Worm (Caenorhabditis elegans) whole organism, L2 larva: ENCODE measurements around the gene soap-1.
A peak's percentile ranks its signal among the peaks of the same experiment; 100 is the strongest.

ENCODE experiments used
- C34F6.9 ChIP-seq: fragments of 150-350 bp; optimal IDR thresholded peaks from 2 replicates; lab custom pipeline; 2014; ENCODE audit warnings: missing biosample characterization, missing genetic modification characterization
- F13H6.1 ChIP-seq: sonication (generic microtip); optimal IDR thresholded peaks from 2 replicates; lab custom pipeline; 2016; ENCODE audit warnings: missing genetic modification characterization, missing compliant biosample characterization
- R02D3.7 ChIP-seq: fragments of 150-350 bp; optimal IDR thresholded peaks from 2 replicates; lab custom pipeline; 2014; ENCODE audit warnings: missing biosample characterization, missing genetic modification characterization
- ZK546.5 ChIP-seq: sonication (generic microtip); optimal IDR thresholded peaks from 2 replicates; lab custom pipeline; 2017; ENCODE audit warnings: missing biosample characterization, missing genetic modification characterization
- alr-1 ChIP-seq: fragments of 150-350 bp; optimal IDR thresholded peaks from 2 replicates; lab custom pipeline; 2014; ENCODE audit warnings: missing biosample characterization, missing genetic modification characterization
- aly-2 ChIP-seq: fragments of 150-350 bp; optimal IDR thresholded peaks from 2 replicates; lab custom pipeline; 2014; ENCODE audit warnings: missing biosample characterization, missing genetic modification characterization
- ama-1 ChIP-seq: fragments of 150-350 bp; optimal IDR thresholded peaks from 2 replicates; lab custom pipeline; 2018; ENCODE audit warnings: inconsistent platforms
- ceh-16 ChIP-seq: fragments of 150-350 bp; optimal IDR thresholded peaks from 2 replicates; lab custom pipeline; 2014; ENCODE audit warnings: missing biosample characterization, missing genetic modification characterization
- crh-2 ChIP-seq: sonication (generic microtip); optimal IDR thresholded peaks from 2 replicates; lab custom pipeline; 2017; ENCODE audit warnings: missing biosample characterization, missing genetic modification characterization
- dmd-4 ChIP-seq: sonication (generic microtip); optimal IDR thresholded peaks from 2 replicates; lab custom pipeline; 2017; ENCODE audit warnings: missing biosample characterization, missing genetic modification characterization
- egl-27 ChIP-seq: sonication (generic microtip); optimal IDR thresholded peaks from 3 replicates; lab custom pipeline; 2017; ENCODE audit warnings: missing biosample characterization, missing genetic modification reagents, missing genetic modification characterization
- elt-1 ChIP-seq: fragments of 150-350 bp; optimal IDR thresholded peaks from 2 replicates; lab custom pipeline; 2014; ENCODE audit warnings: missing biosample characterization, missing genetic modification characterization
- elt-3 ChIP-seq: sonication (generic microtip); optimal IDR thresholded peaks from 2 replicates; lab custom pipeline; 2017; ENCODE audit warnings: missing biosample characterization, missing genetic modification characterization
- fos-1 ChIP-seq: fragments of 150-350 bp; optimal IDR thresholded peaks from 2 replicates; lab custom pipeline; 2014; ENCODE audit warnings: missing biosample characterization, missing genetic modification characterization
- lin-13 ChIP-seq: fragments of 150-350 bp; optimal IDR thresholded peaks from 2 replicates; lab custom pipeline; 2014; ENCODE audit warnings: missing biosample characterization, missing genetic modification reagents, missing genetic modification characterization
- lin-39 ChIP-seq: fragments of 150-350 bp; optimal IDR thresholded peaks from 2 replicates; lab custom pipeline; 2014; ENCODE audit warnings: missing biosample characterization, missing genetic modification reagents, missing genetic modification characterization
- lsy-2 ChIP-seq, 2 experiments: fragments of 150-350 bp in 1 of 2; sonication (generic microtip) in 1 of 2; optimal IDR thresholded peaks; 2 replicates each; lab custom pipeline; 2014 to 2017; ENCODE audit warnings: missing biosample characterization in 2 of 2, missing genetic modification characterization in 2 of 2
- mab-5 ChIP-seq: fragments of 150-350 bp; optimal IDR thresholded peaks from 2 replicates; lab custom pipeline; 2014; ENCODE audit warnings: missing biosample characterization, missing genetic modification characterization
- nhr-12 ChIP-seq: fragments of 150-350 bp; optimal IDR thresholded peaks from 2 replicates; lab custom pipeline; 2014; ENCODE audit warnings: missing biosample characterization, missing genetic modification characterization
- nhr-129 ChIP-seq: fragments of 150-350 bp; optimal IDR thresholded peaks from 2 replicates; lab custom pipeline; 2014; ENCODE audit warnings: missing biosample characterization, missing genetic modification characterization
- nhr-21 ChIP-seq: fragments of 150-350 bp; optimal IDR thresholded peaks from 2 replicates; lab custom pipeline; 2014; ENCODE audit warnings: missing biosample characterization, missing genetic modification characterization
- nhr-23 ChIP-seq: fragments of 150-350 bp; optimal IDR thresholded peaks from 2 replicates; lab custom pipeline; 2014; ENCODE audit warnings: missing biosample characterization, missing genetic modification reagents, missing genetic modification characterization
- nhr-237 ChIP-seq: fragments of 150-350 bp; optimal IDR thresholded peaks from 2 replicates; lab custom pipeline; 2014; ENCODE audit warnings: missing biosample characterization, missing genetic modification characterization
- nhr-25 ChIP-seq: fragments of 150-350 bp; sonication (generic microtip); optimal IDR thresholded peaks from 3 replicates; lab custom pipeline; 2014; ENCODE audit warnings: missing biosample characterization, missing genetic modification characterization
- peb-1 ChIP-seq: fragments of 150-350 bp; optimal IDR thresholded peaks from 2 replicates; lab custom pipeline; 2014; ENCODE audit warnings: missing biosample characterization, missing genetic modification characterization
- sem-4 ChIP-seq: fragments of 150-350 bp; optimal IDR thresholded peaks from 2 replicates; lab custom pipeline; 2014; ENCODE audit warnings: missing biosample characterization, missing genetic modification reagents, missing genetic modification characterization
- sma-3 ChIP-seq: sonication (generic microtip); optimal IDR thresholded peaks from 2 replicates; lab custom pipeline; 2016; ENCODE audit warnings: missing genetic modification reagents, missing genetic modification characterization, missing compliant biosample characterization
- sma-9 ChIP-seq, 2 experiments: fragments of 150-350 bp in 1 of 2; sonication (generic microtip) in 1 of 2; optimal IDR thresholded peaks; 2 replicates each; lab custom pipeline; 2014 to 2016; ENCODE audit warnings: missing genetic modification characterization in 2 of 2, mild to moderate bottlenecking in 1 of 2, missing biosample characterization in 1 of 2, missing compliant biosample characterization in 1 of 2, missing genetic modification reagents in 1 of 2, moderate library complexity in 1 of 2
- snpc-4 ChIP-seq: fragments of 150-350 bp; optimal IDR thresholded peaks from 2 replicates; lab custom pipeline; 2014; ENCODE audit warnings: missing biosample characterization, missing genetic modification characterization
- unc-39 ChIP-seq: fragments of 150-350 bp; optimal IDR thresholded peaks from 2 replicates; lab custom pipeline; 2014; ENCODE audit warnings: missing biosample characterization, missing genetic modification characterization
- unc-55 ChIP-seq: fragments of 150-350 bp; sonication (generic microtip); optimal IDR thresholded peaks from 3 replicates; lab custom pipeline; 2014; ENCODE audit warnings: missing biosample characterization, missing genetic modification reagents, missing genetic modification characterization
- unc-62 ChIP-seq: fragments of 150-350 bp; optimal IDR thresholded peaks from 2 replicates; lab custom pipeline; 2014; ENCODE audit warnings: missing biosample characterization, missing genetic modification reagents, missing genetic modification characterization
- ztf-1 ChIP-seq: fragments of 200-800 bp; sonication (Bioruptor generic); conservative IDR thresholded peaks from 2 replicates; pipeline ENCODE4 v1.3.6; 2022; ENCODE audit warnings: missing genetic modification characterization, missing compliant biosample characterization
- ztf-4 ChIP-seq: fragments of 150-350 bp; optimal IDR thresholded peaks from 2 replicates; lab custom pipeline; 2014; ENCODE audit warnings: missing biosample characterization, missing genetic modification characterization

soap-1 gene

ce11 chrV:7220973-7221519 is 6.3 kb upstream of the soap-1 start, which contains the start of the genes C13F10.8, C13F10.6 and kxd-1:
TSS of gene C13F10.8 (minus strand) at chrV:7221023.
TSS of gene C13F10.6 (minus strand) at chrV:7221039.
TSS of gene kxd-1 (plus strand) at chrV:7221469.
- TF ChIP-seq lsy-2 (tag; optimal IDR thresholded peaks at IDR 0.05; lab: Kevin White, UChicago) (peak in 1 of 2 experiments; percentile 19), fos-1 (tag; lab: Kevin White, UChicago) (peak; percentile 5), ZK546.5 (tag; lab: Kevin White, UChicago) (no peak), F13H6.1 (tag; lab: Kevin White, UChicago) (no peak), unc-55 (GFP tag; lab: Kevin White, UChicago) (peak; percentile 19)

- TF ChIP-seq lin-13 (GFP tag; lab: Kevin White, UChicago), result no peak
- no peak for TF ChIP-seq unc-55 (GFP tag; lab: Kevin White, UChicago)
- no peak for TF ChIP-seq sma-3 (GFP tag; lab: Kevin White, UChicago)
- no peak for TF ChIP-seq fos-1 (tag; lab: Kevin White, UChicago)
- TF ChIP-seq unc-62 (GFP tag; lab: Kevin White, UChicago), result no peak
- TF ChIP-seq ceh-16, result no peak
- TF ChIP-seq lsy-2 (tag; optimal IDR thresholded peaks at IDR 0.05; lab: Kevin White, UChicago), result no peak
- TF ChIP-seq C34F6.9 (tag; lab: Kevin White, UChicago), result no peak
- no peak for TF ChIP-seq nhr-12 (tag; lab: Kevin White, UChicago)
- TF ChIP-seq, all 48 proteins: peak for 0
These were observed 4.3 kb upstream of the soap-1 start, which contains the start of gene C13F10.5 for ce11 chrV:7218988-7219387. TSS of gene C13F10.5 (minus strand) at chrV:7219088.

ce11 chrV:7216016-7216415 is 1.3 kb upstream of the soap-1 start:
- TF ChIP-seq peb-1 (tag; lab: Kevin White, UChicago), result no peak
- no peak for TF ChIP-seq unc-39
- no peak for TF ChIP-seq aly-2 (tag; lab: Kevin White, UChicago)
- TF ChIP-seq nhr-21 (tag; lab: Kevin White, UChicago), result no peak
- no peak for TF ChIP-seq nhr-12 (tag; lab: Kevin White, UChicago)
- TF ChIP-seq nhr-23 (tag; lab: Kevin White, UChicago), result no peak
- peak; percentile 12 for TF ChIP-seq C34F6.9 (tag; lab: Kevin White, UChicago)
- peak in 1 of 2 experiments; percentile 3 for TF ChIP-seq lsy-2 (tag; optimal IDR thresholded peaks at IDR 0.05; lab: Kevin White, UChicago)
- TF ChIP-seq alr-1, result no peak
- TF ChIP-seq sma-9 (GFP tag; optimal IDR thresholded peaks at IDR 0.05; lab: Kevin White, UChicago), result no peak
- no peak for TF ChIP-seq sma-9 (tag; optimal IDR thresholded peaks at IDR 0.05; lab: Kevin White, UChicago)
- TF ChIP-seq unc-55 (GFP tag; lab: Kevin White, UChicago), result peak; percentile 47
- no peak for TF ChIP-seq mab-5 (tag; lab: Kevin White, UChicago)

- no peak for TF ChIP-seq ztf-4 (tag; lab: Kevin White, UChicago)
- TF ChIP-seq nhr-25 (tag; lab: Kevin White, UChicago), result no peak
- no peak for TF ChIP-seq elt-3 (tag; lab: Kevin White, UChicago)
- TF ChIP-seq R02D3.7 (tag; lab: Kevin White, UChicago), result no peak
- TF ChIP-seq elt-1 (tag; lab: Kevin White, UChicago), result no peak
- TF ChIP-seq snpc-4 (tag; lab: Kevin White, UChicago), result no peak
- TF ChIP-seq alr-1, result no peak
- no peak for TF ChIP-seq lin-39 (tag; lab: Kevin White, UChicago)
- no peak for TF ChIP-seq aly-2 (tag; lab: Kevin White, UChicago)
- no peak for TF ChIP-seq nhr-129 (tag; lab: Kevin White, UChicago)
- no peak for TF ChIP-seq egl-27 (tag; lab: Kevin White, UChicago)
- TF ChIP-seq ama-1 (lab: Kevin White, UChicago), result no peak
- no peak for TF ChIP-seq nhr-23 (tag; lab: Kevin White, UChicago)
These were observed 5.7 kb downstream of the soap-1 start for ce11 chrV:7209001-7209400.

ce11 chrV:7201353-7201752 is 13.3 kb downstream of the soap-1 start:
- TF ChIP-seq nhr-237 (tag; lab: Kevin White, UChicago) (no peak), crh-2 (tag; lab: Kevin White, UChicago) (no peak), ZK546.5 (tag; lab: Kevin White, UChicago) (no peak), sem-4 (tag; lab: Kevin White, UChicago) (no peak), sma-9 (GFP tag; optimal IDR thresholded peaks at IDR 0.05; lab: Kevin White, UChicago) (no peak), sma-9 (tag; optimal IDR thresholded peaks at IDR 0.05; lab: Kevin White, UChicago) (no peak), dmd-4 (tag; lab: Kevin White, UChicago) (no peak), lin-13 (GFP tag; lab: Kevin White, UChicago) (no peak), ztf-1 (GFP tag; lab: Robert Waterston, UW) (no peak), ztf-4 (tag; lab: Kevin White, UChicago) (no peak), nhr-12 (tag; lab: Kevin White, UChicago) (no peak)
